Fruit fly (Drosophila melanogaster): Measurements from ENCODE around the gene Sfp65A.

The Sfp65A gene

dm6 chr3L:6355032-6355431 is 5.0 kb downstream of the Sfp65A start:
- no peak for TF ChIP-seq cic (GFP tag; optimal IDR thresholded peaks at IDR 0.05)
- no peak for TF ChIP-seq toe (GFP tag; optimal IDR thresholded peaks at IDR 0.05)
- no peak for TF ChIP-seq CG12768 (GFP tag; optimal IDR thresholded peaks at IDR 0.05)
- TF ChIP-seq Mnt (GFP tag; optimal IDR thresholded peaks at IDR 0.05): no peak
- TF ChIP-seq cnc (optimal IDR thresholded peaks at IDR 0.05): no peak
- no peak for TF ChIP-seq pad (GFP tag; optimal IDR thresholded peaks at IDR 0.05)
- no peak for TF ChIP-seq kay (GFP tag; ENCODE audit: borderline replicate concordance)
- TF ChIP-seq CG7045 (GFP tag; optimal IDR thresholded peaks at IDR 0.05): no peak

dm6 chr3L:6357152-6357551 is 7.1 kb downstream of the Sfp65A start:
- TF ChIP-seq kay (GFP tag; ENCODE audit: borderline replicate concordance): no peak

dm6 chr3L:6358501-6358900 is 8.4 kb downstream of the Sfp65A start:
- TF ChIP-seq cnc (optimal IDR thresholded peaks at IDR 0.05) (no peak), CG1620 (GFP tag; optimal IDR thresholded peaks at IDR 0.05) (no peak)

- TF ChIP-seq Crg-1 (GFP tag; optimal IDR thresholded peaks at IDR 0.05): no peak
- TF ChIP-seq cnc (optimal IDR thresholded peaks at IDR 0.05): no peak
- TF ChIP-seq CG5204 (GFP tag; optimal IDR thresholded peaks at IDR 0.05): no peak
- TF ChIP-seq CG12768 (GFP tag; optimal IDR thresholded peaks at IDR 0.05): no peak
- no peak for TF ChIP-seq CG1620 (GFP tag; optimal IDR thresholded peaks at IDR 0.05)
- TF ChIP-seq CG14711 (tag; optimal IDR thresholded peaks at IDR 0.05): no peak
These were observed 9.1 kb downstream of the Sfp65A start for dm6 chr3L:6359205-6359604.

dm6 chr3L:6363626-6364025 is 13.6 kb downstream of the Sfp65A start:
- TF ChIP-seq pad (GFP tag; optimal IDR thresholded peaks at IDR 0.05) (no peak), CG5204 (GFP tag; optimal IDR thresholded peaks at IDR 0.05) (no peak), CG7045 (GFP tag; optimal IDR thresholded peaks at IDR 0.05) (no peak), Clk (GFP tag; optimal IDR thresholded peaks at IDR 0.05) (no peak), toe (GFP tag; optimal IDR thresholded peaks at IDR 0.05) (no peak), Crg-1 (GFP tag; optimal IDR thresholded peaks at IDR 0.05) (no peak), Mnt (GFP tag; optimal IDR thresholded peaks at IDR 0.05) (no peak), cnc (optimal IDR thresholded peaks at IDR 0.05) (no peak), CG1620 (GFP tag; optimal IDR thresholded peaks at IDR 0.05) (no peak), CG11617 (GFP tag; optimal IDR thresholded peaks at IDR 0.05) (no peak), ovo (GFP tag; optimal IDR thresholded peaks at IDR 0.05) (no peak), CG14711 (tag; optimal IDR thresholded peaks at IDR 0.05) (no peak), kay (GFP tag; ENCODE audit: borderline replicate concordance) (no peak), CG7101 (tag; optimal IDR thresholded peaks at IDR 0.05) (no peak), cic (GFP tag; optimal IDR thresholded peaks at IDR 0.05) (no peak), CG12768 (GFP tag; optimal IDR thresholded peaks at IDR 0.05) (no peak), Hr96 (GFP tag; optimal IDR thresholded peaks at IDR 0.05) (no peak)

dm6 chr3L:6364217-6364616 is 14.1 kb downstream of the Sfp65A start:
- TF ChIP-seq CG12768 (GFP tag; optimal IDR thresholded peaks at IDR 0.05) (no peak), CG14711 (tag; optimal IDR thresholded peaks at IDR 0.05) (no peak), pad (GFP tag; optimal IDR thresholded peaks at IDR 0.05) (no peak), CG11617 (GFP tag; optimal IDR thresholded peaks at IDR 0.05) (no peak), Hr96 (GFP tag; optimal IDR thresholded peaks at IDR 0.05) (no peak), Clk (GFP tag; optimal IDR thresholded peaks at IDR 0.05) (no peak), bab1 (GFP tag; optimal IDR thresholded peaks at IDR 0.05) (no peak), cic (GFP tag; optimal IDR thresholded peaks at IDR 0.05) (no peak), CG1620 (GFP tag; optimal IDR thresholded peaks at IDR 0.05) (no peak), cnc (optimal IDR thresholded peaks at IDR 0.05) (no peak), CG7045 (GFP tag; optimal IDR thresholded peaks at IDR 0.05) (no peak), Mnt (GFP tag; optimal IDR thresholded peaks at IDR 0.05) (no peak)

- TF ChIP-seq toe (GFP tag; optimal IDR thresholded peaks at IDR 0.05) (no peak), bab1 (GFP tag; optimal IDR thresholded peaks at IDR 0.05) (no peak), Clk (GFP tag; optimal IDR thresholded peaks at IDR 0.05) (no peak), CG11617 (GFP tag; optimal IDR thresholded peaks at IDR 0.05) (no peak), CG7045 (GFP tag; optimal IDR thresholded peaks at IDR 0.05) (no peak), cnc (optimal IDR thresholded peaks at IDR 0.05) (no peak), pad (GFP tag; optimal IDR thresholded peaks at IDR 0.05) (no peak)
These were observed 16.6 kb downstream of the Sfp65A start for dm6 chr3L:6366629-6367028.

dm6 chr3L:6369638-6370195 is 19.6 kb downstream of the Sfp65A start:
- TF ChIP-seq tj (GFP tag; optimal IDR thresholded peaks at IDR 0.05) (no peak), kay (GFP tag; ENCODE audit: borderline replicate concordance) (no peak), CG14711 (tag; optimal IDR thresholded peaks at IDR 0.05) (no peak), CG5204 (GFP tag; optimal IDR thresholded peaks at IDR 0.05) (no peak), bab1 (GFP tag; optimal IDR thresholded peaks at IDR 0.05) (no peak), CG11617 (GFP tag; optimal IDR thresholded peaks at IDR 0.05) (no peak), pad (GFP tag; optimal IDR thresholded peaks at IDR 0.05) (no peak), Crg-1 (GFP tag; optimal IDR thresholded peaks at IDR 0.05) (no peak), CG7101 (tag; optimal IDR thresholded peaks at IDR 0.05) (no peak), CG1620 (GFP tag; optimal IDR thresholded peaks at IDR 0.05) (no peak), cic (GFP tag; optimal IDR thresholded peaks at IDR 0.05) (no peak), CG33017 (tag; optimal IDR thresholded peaks at IDR 0.05) (no peak), toe (GFP tag; optimal IDR thresholded peaks at IDR 0.05) (no peak), CG12768 (GFP tag; optimal IDR thresholded peaks at IDR 0.05) (no peak)
